Worm (Caenorhabditis elegans) whole organism, young adult: ENCODE data around the gene frm-2.

ENCODE experiments used
- B0035.1 ChIP-seq: sonication (generic microtip); optimal IDR thresholded peaks from 2 replicates; lab custom pipeline; 2016; ENCODE audit warnings: missing genetic modification characterization, mild to moderate bottlenecking, missing compliant biosample characterization, missing genotype, missing genetic modification reagents
- B0261.1 ChIP-seq: sonication (generic microtip); optimal IDR thresholded peaks from 2 replicates; lab custom pipeline; 2016; ENCODE audit warnings: mild to moderate bottlenecking, missing genetic modification characterization, moderate library complexity, missing compliant biosample characterization
- F22D6.2 ChIP-seq: sonication (generic microtip); optimal IDR thresholded peaks from 2 replicates; lab custom pipeline; 2016; ENCODE audit warnings: mild to moderate bottlenecking, missing genetic modification characterization, missing compliant biosample characterization
- F57C9.4 ChIP-seq: sonication (generic microtip); optimal IDR thresholded peaks from 2 replicates; lab custom pipeline; 2017; ENCODE audit warnings: mild to moderate bottlenecking, missing genetic modification characterization, missing compliant biosample characterization
- K12H6.12 ChIP-seq: fragments of 200-800 bp; sonication (Bioruptor generic); optimal IDR thresholded peaks from 2 replicates; lab custom pipeline; 2018; ENCODE audit warnings: mild to moderate bottlenecking, missing genetic modification characterization, missing compliant biosample characterization
- T07F8.4 ChIP-seq: sonication (generic microtip); optimal IDR thresholded peaks from 2 replicates; lab custom pipeline; 2016; ENCODE audit warnings: mild to moderate bottlenecking, missing genetic modification characterization, moderate library complexity, missing compliant biosample characterization
- Y53F4B.3 ChIP-seq: fragments of 200-800 bp; sonication (Bioruptor generic); IDR thresholded peaks from 2 replicates; pipeline ENCODE4 v1.3.6; 2022; ENCODE audit warnings: missing genetic modification reagents, missing genetic modification characterization, missing compliant biosample characterization
- Y79H2A.3 ChIP-seq: fragments of 200-800 bp; sonication (Bioruptor generic); conservative IDR thresholded peaks from 2 replicates; pipeline ENCODE4 v1.3.6; 2022; ENCODE audit warnings: missing genetic modification reagents, missing genetic modification characterization, missing compliant biosample characterization
- ama-1 ChIP-seq, 3 experiments: fragments of 150-350 bp in 1 of 3; sonication (generic microtip) in 2 of 3; optimal IDR thresholded peaks; 2 replicates each; lab custom pipeline; 2014 to 2018; ENCODE audit warnings: missing biosample characterization in 2 of 3, missing genetic modification characterization in 2 of 3, missing genetic modification reagents in 2 of 3
- aptf-2 ChIP-seq: fragments of 200-800 bp; sonication (Bioruptor generic); conservative IDR thresholded peaks from 2 replicates; pipeline ENCODE4 v1.3.6; 2022; ENCODE audit warnings: missing genetic modification reagents, missing genetic modification characterization, missing compliant biosample characterization
- aptf-3 ChIP-seq: fragments of 200-800 bp; sonication (Bioruptor generic); IDR thresholded peaks from 2 replicates; pipeline ENCODE4 v1.3.6; 2022; ENCODE audit warnings: missing genetic modification characterization, missing compliant biosample characterization
- attf-6 ChIP-seq: fragments of 200-800 bp; sonication (Bioruptor generic); IDR thresholded peaks from 2 replicates; pipeline ENCODE4 v1.3.6; 2022; ENCODE audit warnings: missing genetic modification reagents, missing genetic modification characterization, missing compliant biosample characterization
- ceh-100 ChIP-seq: fragments of 200-800 bp; sonication (Bioruptor generic); IDR thresholded peaks from 2 replicates; pipeline ENCODE4 v1.3.6; 2022; ENCODE audit warnings: missing genetic modification reagents, missing genetic modification characterization, missing compliant biosample characterization
- ceh-91 ChIP-seq: fragments of 200-800 bp; sonication (Bioruptor generic); IDR thresholded peaks from 2 replicates; pipeline ENCODE4 v1.3.6; 2022; ENCODE audit warnings: missing genetic modification reagents, missing genetic modification characterization, missing compliant biosample characterization
- chd-7 ChIP-seq: sonication (generic microtip); optimal IDR thresholded peaks from 2 replicates; lab custom pipeline; 2016; ENCODE audit warnings: mild to moderate bottlenecking, missing genetic modification characterization, moderate library complexity, missing compliant biosample characterization
- die-1 ChIP-seq: sonication (generic microtip); optimal IDR thresholded peaks from 2 replicates; lab custom pipeline; 2016; ENCODE audit warnings: missing genotype, mild to moderate bottlenecking, missing genetic modification characterization, missing compliant biosample characterization
- dpff-1 ChIP-seq: sonication (generic microtip); optimal IDR thresholded peaks from 2 replicates; lab custom pipeline; 2017; ENCODE audit warnings: mild to moderate bottlenecking, missing genetic modification characterization, missing compliant biosample characterization
- efl-1 ChIP-seq: fragments of 150-350 bp; optimal IDR thresholded peaks from 2 replicates; lab custom pipeline; 2014; ENCODE audit warnings: missing biosample characterization, missing genetic modification reagents, missing genetic modification characterization
- ekl-4 ChIP-seq: fragments of 200-800 bp; sonication (Bioruptor generic); IDR thresholded peaks from 2 replicates; pipeline ENCODE4 v1.3.6; 2022; ENCODE audit warnings: missing genetic modification reagents, missing genetic modification characterization, missing compliant biosample characterization
- ets-4 ChIP-seq: fragments of 200-800 bp; sonication (Bioruptor generic); optimal IDR thresholded peaks from 2 replicates; lab custom pipeline; 2018; ENCODE audit warnings: mild to moderate bottlenecking, missing genetic modification characterization, missing compliant biosample characterization
- fkh-3 ChIP-seq: sonication (generic microtip); optimal IDR thresholded peaks from 2 replicates; lab custom pipeline; 2016; ENCODE audit warnings: mild to moderate bottlenecking, missing genetic modification characterization, missing compliant biosample characterization
- gei-17 ChIP-seq: fragments of 200-800 bp; sonication (Bioruptor generic); optimal IDR thresholded peaks from 2 replicates; lab custom pipeline; 2018; ENCODE audit warnings: mild to moderate bottlenecking, missing genetic modification characterization, missing compliant biosample characterization
- hlh-12 ChIP-seq: sonication (generic microtip); optimal IDR thresholded peaks from 2 replicates; lab custom pipeline; 2016; ENCODE audit warnings: missing genetic modification characterization, missing compliant biosample characterization
- hlh-26 ChIP-seq: fragments of 200-800 bp; sonication (Bioruptor generic); conservative IDR thresholded peaks from 2 replicates; pipeline ENCODE4 v1.3.6; 2022; ENCODE audit warnings: missing genetic modification reagents, missing genetic modification characterization, missing compliant biosample characterization
- hmg-20 ChIP-seq: fragments of 200-800 bp; sonication (Bioruptor generic); IDR thresholded peaks from 2 replicates; pipeline ENCODE4 v1.3.6; 2022; ENCODE audit warnings: missing genetic modification reagents, missing genetic modification characterization, missing compliant biosample characterization
- let-526 ChIP-seq: fragments of 200-800 bp; sonication (Bioruptor generic); IDR thresholded peaks from 2 replicates; pipeline ENCODE4 v1.3.6; 2022; ENCODE audit warnings: missing genetic modification reagents, missing genetic modification characterization, missing compliant biosample characterization
- lin-40 ChIP-seq: sonication (generic microtip); optimal IDR thresholded peaks from 2 replicates; lab custom pipeline; 2016; ENCODE audit warnings: missing genetic modification characterization, mild to moderate bottlenecking, missing compliant biosample characterization, missing genotype, missing genetic modification reagents
- lir-1 ChIP-seq: fragments of 200-800 bp; sonication (Bioruptor generic); conservative IDR thresholded peaks from 2 replicates; pipeline ENCODE4 v1.3.6; 2022; ENCODE audit warnings: missing genetic modification reagents, missing genetic modification characterization, missing compliant biosample characterization
- lsl-1 ChIP-seq: fragments of 200-800 bp; sonication (Bioruptor generic); optimal IDR thresholded peaks from 2 replicates; lab custom pipeline; 2018; ENCODE audit warnings: mild to moderate bottlenecking, missing genetic modification characterization, moderate library complexity, missing compliant biosample characterization
- madf-10 ChIP-seq: sonication (generic microtip); optimal IDR thresholded peaks from 2 replicates; lab custom pipeline; 2016; ENCODE audit warnings: mild to moderate bottlenecking, missing genetic modification characterization, missing compliant biosample characterization
- madf-3 ChIP-seq: fragments of 200-800 bp; sonication (Bioruptor generic); IDR thresholded peaks from 2 replicates; pipeline ENCODE4 v1.3.6; 2022; ENCODE audit warnings: missing genetic modification reagents, missing genetic modification characterization, missing compliant biosample characterization
- mcd-1 ChIP-seq: fragments of 200-800 bp; sonication (Bioruptor generic); IDR thresholded peaks from 2 replicates; pipeline ENCODE4 v1.3.6; 2022; ENCODE audit warnings: missing genetic modification reagents, missing genetic modification characterization, missing compliant biosample characterization
- mes-4 ChIP-seq: sonication (generic microtip); optimal IDR thresholded peaks from 2 replicates; lab custom pipeline; 2016; ENCODE audit warnings: missing genotype, missing genetic modification characterization, missing compliant biosample characterization
- nfyb-1 ChIP-seq: fragments of 200-800 bp; sonication (Bioruptor generic); IDR thresholded peaks from 2 replicates; pipeline ENCODE4 v1.3.6; 2022; ENCODE audit warnings: missing genetic modification reagents, missing genetic modification characterization, missing compliant biosample characterization
- nhr-80 ChIP-seq: sonication (generic microtip); optimal IDR thresholded peaks from 2 replicates; lab custom pipeline; 2016; ENCODE audit warnings: missing genetic modification characterization, missing compliant biosample characterization
- rcor-1 ChIP-seq: fragments of 200-800 bp; sonication (Bioruptor generic); IDR thresholded peaks from 2 replicates; pipeline ENCODE4 v1.3.6; 2022; ENCODE audit warnings: missing genetic modification reagents, missing genetic modification characterization, missing compliant biosample characterization
- rec-8 ChIP-seq, 2 experiments: sonication (generic microtip); optimal IDR thresholded peaks; 2 replicates each; lab custom pipeline; 2016; ENCODE audit warnings: mild to moderate bottlenecking in 2 of 2, missing genetic modification characterization in 2 of 2, missing genetic modification reagents in 2 of 2, missing genotype in 2 of 2, missing biosample characterization in 1 of 2, missing compliant biosample characterization in 1 of 2, moderate library complexity in 1 of 2
- rpc-1 ChIP-seq, 2 experiments: fragments of 150-350 bp in 1 of 2; sonication (generic microtip) in 1 of 2; optimal IDR thresholded peaks; 2 replicates each; lab custom pipeline; 2014 to 2018; ENCODE audit warnings: missing biosample characterization in 1 of 2, missing genetic modification characterization in 1 of 2, missing genetic modification reagents in 1 of 2, missing genotype in 1 of 2
- sdz-38 ChIP-seq: sonication (generic microtip); optimal IDR thresholded peaks from 2 replicates; lab custom pipeline; 2016; ENCODE audit warnings: missing genotype, missing genetic modification characterization, missing compliant biosample characterization
- snpc-1.3 ChIP-seq: sonication (generic microtip); optimal IDR thresholded peaks from 2 replicates; lab custom pipeline; 2017; ENCODE audit warnings: missing genetic modification characterization, mild to moderate bottlenecking, missing compliant biosample characterization, antibody characterized with exemption, moderate library complexity, missing genotype, missing genetic modification reagents; ENCODE audit not compliant: insufficient read depth
- tbx-9 ChIP-seq: sonication (generic microtip); optimal IDR thresholded peaks from 2 replicates; lab custom pipeline; 2016; ENCODE audit warnings: borderline replicate concordance, missing genetic modification characterization, inconsistent platforms, missing compliant biosample characterization
- tlf-1 ChIP-seq: fragments of 200-800 bp; sonication (Bioruptor generic); optimal IDR thresholded peaks from 2 replicates; lab custom pipeline; 2018; ENCODE audit warnings: mild to moderate bottlenecking, missing genetic modification characterization, missing compliant biosample characterization
- xnd-1 ChIP-seq: sonication (generic microtip); optimal IDR thresholded peaks from 2 replicates; lab custom pipeline; 2016; ENCODE audit warnings: missing genotype, missing genetic modification reagents, missing genetic modification characterization, missing compliant biosample characterization
- ztf-22 ChIP-seq: fragments of 200-800 bp; sonication (Bioruptor generic); optimal IDR thresholded peaks from 2 replicates; lab custom pipeline; 2018; ENCODE audit warnings: mild to moderate bottlenecking, missing genetic modification characterization, moderate library complexity, missing compliant biosample characterization
- ztf-28 ChIP-seq: fragments of 200-800 bp; sonication (Bioruptor generic); IDR thresholded peaks from 2 replicates; pipeline ENCODE4 v1.3.6; 2022; ENCODE audit warnings: missing genetic modification reagents, missing genetic modification characterization, missing compliant biosample characterization
- ztf-6 ChIP-seq: fragments of 200-800 bp; sonication (Bioruptor generic); IDR thresholded peaks from 2 replicates; pipeline ENCODE4 v1.3.6; 2022; ENCODE audit warnings: missing genetic modification reagents, missing genetic modification characterization, missing compliant biosample characterization

The frm-2 gene

ce11 chrIII:5953041-5953912 is 28.6 kb downstream of the frm-2 start (continued):
- no peak for TF ChIP-seq F22D6.2 (tag; lab: Kevin White, UChicago)
- TF ChIP-seq ekl-4 (GFP tag; lab: Robert Waterston, UW): peak; percentile 7; the same call in 1 of the 2 replicates
- TF ChIP-seq snpc-1.3 (tag; lab: Kevin White, UChicago): no peak
- TF ChIP-seq ztf-6 (GFP tag; lab: Robert Waterston, UW): no peak
- no peak for TF ChIP-seq Y53F4B.3 (GFP tag; lab: Robert Waterston, UW)
- TF ChIP-seq madf-3: 0 out of 2 replicates have a peak, but pooled peaks have one; percentile 30
- no peak for TF ChIP-seq B0261.1 (tag; lab: Kevin White, UChicago)
- TF ChIP-seq rcor-1 (GFP tag; lab: Robert Waterston, UW): no peak
- no peak for TF ChIP-seq K12H6.12 (tag; lab: Kevin White, UChicago)
- no peak for TF ChIP-seq ceh-91 (GFP tag; lab: Robert Waterston, UW)
- no peak for TF ChIP-seq gei-17 (GFP tag; lab: Kevin White, UChicago)
- no peak for TF ChIP-seq hlh-26
- TF ChIP-seq lin-40 (tag; lab: Kevin White, UChicago): no peak
- peak; percentile 7 to 29 for TF ChIP-seq rec-8 (tag; optimal IDR thresholded peaks at IDR 0.05; lab: Kevin White, UChicago)
- no peak for TF ChIP-seq let-526 (GFP tag; lab: Robert Waterston, UW)
- TF ChIP-seq aptf-2 (GFP tag; lab: Robert Waterston, UW): no peak
- TF ChIP-seq mcd-1 (GFP tag; lab: Robert Waterston, UW): no peak; the same call in 1 of the 2 replicates
- no peak for TF ChIP-seq T07F8.4 (tag; lab: Kevin White, UChicago)
- TF ChIP-seq dpff-1 (tag; lab: Kevin White, UChicago): no peak
- TF ChIP-seq lsl-1: no peak
- no peak for TF ChIP-seq aptf-3 (GFP tag; lab: Robert Waterston, UW)
- no peak for TF ChIP-seq lir-1 (GFP tag; lab: Robert Waterston, UW)
- peak; percentile 23 for TF ChIP-seq B0035.1 (tag; lab: Kevin White, UChicago)
- TF ChIP-seq nhr-80 (tag; lab: Kevin White, UChicago): no peak
- TF ChIP-seq Y79H2A.3 (GFP tag; lab: Robert Waterston, UW): 0 out of 2 replicates have a peak, but pooled peaks have one; percentile 49
- no peak for TF ChIP-seq die-1
- TF ChIP-seq mes-4 (tag; lab: Kevin White, UChicago): no peak
- 0 out of 2 replicates have a peak, but pooled peaks have one; percentile 54 for TF ChIP-seq nfyb-1
- TF ChIP-seq ztf-28 (GFP tag; lab: Robert Waterston, UW): no peak
- TF ChIP-seq ets-4: no peak
- TF ChIP-seq tlf-1: peak; percentile 43
- TF ChIP-seq fkh-3: no peak
- TF ChIP-seq ceh-100 (GFP tag; lab: Robert Waterston, UW): no peak
- TF ChIP-seq ztf-22 (GFP tag; lab: Kevin White, UChicago): no peak
- TF ChIP-seq F57C9.4 (tag; lab: Kevin White, UChicago): no peak
- TF ChIP-seq hmg-20 (GFP tag; lab: Robert Waterston, UW): peak; percentile 28; the same call in 1 of the 2 replicates
- TF ChIP-seq rpc-1 (optimal IDR thresholded peaks at IDR 0.05; lab: Kevin White, UChicago): no peak
- no peak for TF ChIP-seq rpc-1 (tag; optimal IDR thresholded peaks at IDR 0.05; lab: Kevin White, UChicago)
- no peak for TF ChIP-seq sdz-38 (tag; lab: Kevin White, UChicago)
- TF ChIP-seq efl-1: no peak
- peak; percentile 2 for TF ChIP-seq madf-10 (tag; lab: Kevin White, UChicago)
- TF ChIP-seq hlh-12: no peak
- no peak for TF ChIP-seq attf-6 (GFP tag; lab: Robert Waterston, UW)
- TF ChIP-seq ama-1 (optimal IDR thresholded peaks at IDR 0.05; lab: Kevin White, UChicago): peak; percentile 2
- TF ChIP-seq ama-1 (GFP tag; optimal IDR thresholded peaks at IDR 0.05; lab: Kevin White, UChicago): peak in 1 of 2 experiments; percentile 70
- TF ChIP-seq chd-7 (tag; lab: Kevin White, UChicago): no peak
- no peak for TF ChIP-seq xnd-1 (tag; lab: Kevin White, UChicago)
- TF ChIP-seq tbx-9: no peak
